Fruit fly (Drosophila melanogaster) S2 (cell line): ENCODE results near the gene CG31301.

ENCODE experiments used
- CG8478 ChIP-seq: fragments of >200 bp; optimal IDR thresholded peaks from 2 replicates; lab custom pipeline; 2018
- CTCF ChIP-seq, 2 experiments: fragments of >200 bp; optimal IDR thresholded peaks; 2 replicates each; lab custom pipeline; 2018

- TF ChIP-seq CTCF (optimal IDR thresholded peaks at IDR 0.05; lab: Kevin White, UChicago) (no peak), CG8478 (lab: Kevin White, UChicago) (no peak)
Measured at dm6 chr3R:15374397-15374796, 28.4 kb downstream of the CG31301 start, which contains the start of gene Rbp.
